Worm (Caenorhabditis elegans): ENCODE data around the gene pnc-2.
A peak's percentile ranks its signal among the peaks of the same experiment; 100 is the strongest.

Gene pnc-2

ce11 chrIV:14890914-14891313 is 18.6 kb downstream of the pnc-2 start:
- TF ChIP-seq elt-2 (tag; optimal IDR thresholded peaks at IDR 0.05) (no peak), tbx-2 (tag; optimal IDR thresholded peaks at IDR 0.05) (no peak), ttx-3 (tag; optimal IDR thresholded peaks at IDR 0.05) (no peak), madf-2 (tag; optimal IDR thresholded peaks at IDR 0.05) (no peak), ceh-6 (GFP tag; optimal IDR thresholded peaks at IDR 0.05) (no peak), sox-2 (GFP tag; IDR thresholded peaks at IDR 0.05) (no peak), hlh-13 (GFP tag; optimal IDR thresholded peaks at IDR 0.05) (no peak), fkh-10 (GFP tag; optimal IDR thresholded peaks at IDR 0.05) (no peak), ama-1 (optimal IDR thresholded peaks at IDR 0.05) (no peak), sdc-2 (tag; optimal IDR thresholded peaks at IDR 0.05) (no peak), mec-3 (tag; optimal IDR thresholded peaks at IDR 0.05; ENCODE audit: borderline replicate concordance) (no peak), T23F11.4 (GFP tag; optimal IDR thresholded peaks at IDR 0.05) (no peak), ceh-2 (tag; optimal IDR thresholded peaks at IDR 0.05) (no peak), ceh-48 (tag; optimal IDR thresholded peaks at IDR 0.05) (no peak), sox-4 (tag; optimal IDR thresholded peaks at IDR 0.05) (no peak), hlh-15 (tag; optimal IDR thresholded peaks at IDR 0.05) (no peak), unc-42 (tag; optimal IDR thresholded peaks at IDR 0.05) (no peak), che-1 (tag; optimal IDR thresholded peaks at IDR 0.05) (no peak), odd-2 (tag; optimal IDR thresholded peaks at IDR 0.05) (no peak), lin-11 (tag; optimal IDR thresholded peaks at IDR 0.05) (no peak)

- TF ChIP-seq ceh-9 (tag; optimal IDR thresholded peaks at IDR 0.05) (no peak), ttx-3 (tag; optimal IDR thresholded peaks at IDR 0.05) (no peak), mec-3 (tag; optimal IDR thresholded peaks at IDR 0.05; ENCODE audit: borderline replicate concordance) (no peak), ref-2 (tag; optimal IDR thresholded peaks at IDR 0.05) (no peak)
These were observed 20.4 kb downstream of the pnc-2 start for ce11 chrIV:14888889-14889664.

- TF ChIP-seq pat-9 (tag; optimal IDR thresholded peaks at IDR 0.05), result no peak
- TF ChIP-seq C38D4.7 (GFP tag; optimal IDR thresholded peaks at IDR 0.05), result no peak
- no peak for TF ChIP-seq ceh-31 (tag; optimal IDR thresholded peaks at IDR 0.05)
These were observed 23.9 kb downstream of the pnc-2 start for ce11 chrIV:14885584-14885983.

- TF ChIP-seq npax-4 (tag; optimal IDR thresholded peaks at IDR 0.05), result no peak
- TF ChIP-seq pqm-1 (tag; optimal IDR thresholded peaks at IDR 0.05), result peak; percentile 11
- peak; percentile 44 for TF ChIP-seq elt-2 (tag; optimal IDR thresholded peaks at IDR 0.05)
These were observed 25.7 kb downstream of the pnc-2 start for ce11 chrIV:14883812-14884211.

- no peak for TF ChIP-seq ceh-34 (tag; optimal IDR thresholded peaks at IDR 0.05)
- no peak for TF ChIP-seq pat-9 (tag; optimal IDR thresholded peaks at IDR 0.05)
- TF ChIP-seq fkh-10 (GFP tag; optimal IDR thresholded peaks at IDR 0.05), result no peak
- no peak for TF ChIP-seq ceh-45 (GFP tag; IDR thresholded peaks at IDR 0.05)
- TF ChIP-seq unc-55 (GFP tag; optimal IDR thresholded peaks at IDR 0.05), result no peak
- no peak for TF ChIP-seq ceh-24 (tag; optimal IDR thresholded peaks at IDR 0.05)
- TF ChIP-seq ama-1 (optimal IDR thresholded peaks at IDR 0.05), result no peak
- TF ChIP-seq fax-1 (tag; optimal IDR thresholded peaks at IDR 0.05), result no peak
- no peak for TF ChIP-seq sox-4 (tag; optimal IDR thresholded peaks at IDR 0.05)
- TF ChIP-seq ceh-19 (GFP tag; optimal IDR thresholded peaks at IDR 0.05), result no peak
- no peak for TF ChIP-seq K09A11.1 (tag; optimal IDR thresholded peaks at IDR 0.05; ENCODE audit: insufficient read depth)
- no peak for TF ChIP-seq pha-2 (tag; optimal IDR thresholded peaks at IDR 0.05)
- TF ChIP-seq hlh-8 (tag; optimal IDR thresholded peaks at IDR 0.05), result no peak
- no peak for TF ChIP-seq lim-6 (tag; optimal IDR thresholded peaks at IDR 0.05)
These were observed 30.3 kb downstream of the pnc-2 start, which contains the start of gene eps-8 for ce11 chrIV:14879184-14879583. eps-8 (plus strand) TSS chrIV:14879484.
